Fruit fly (Drosophila melanogaster) whole organism, embryonic: ENCODE data around the gene THADA.

Source experiments
- Atf-2 ChIP-seq: fragments of 200-800 bp; sonication (Bioruptor generic); optimal IDR thresholded peaks from 2 replicates; lab custom pipeline; 2016; ENCODE audit warnings: missing biosample characterization, missing genetic modification characterization
- Atf6 ChIP-seq: fragments of 200-800 bp; sonication (Bioruptor generic); IDR thresholded peaks from 2 replicates; pipeline ENCODE4 v1.3.6; 2022; ENCODE audit warnings: missing biosample characterization, missing genetic modification characterization
- Awh ChIP-seq: fragments of 200-800 bp; sonication (Bioruptor generic); IDR thresholded peaks from 2 replicates; pipeline ENCODE4, ENCODE4 v1.3.6; 2022; ENCODE audit warnings: missing biosample characterization, missing genetic modification characterization
- Bgb ChIP-seq: fragments of 200-800 bp; sonication (Bioruptor generic); IDR thresholded peaks from 2 replicates; pipeline ENCODE4 v1.3.6; 2022; ENCODE audit warnings: missing biosample characterization, missing genetic modification characterization; ENCODE audit not compliant: partially characterized antibody
- CG11504 ChIP-seq: fragments of 200-800 bp; sonication (Bioruptor generic); optimal IDR thresholded peaks from 3 replicates; lab custom pipeline; 2019; ENCODE audit warnings: missing biosample characterization, mild to moderate bottlenecking, missing genetic modification characterization, moderate library complexity
- CG13287 ChIP-seq: fragments of 200-800 bp; sonication (Bioruptor generic); IDR thresholded peaks from 2 replicates; pipeline ENCODE4 v1.3.6; 2022; ENCODE audit warnings: missing biosample characterization, missing genetic modification characterization; ENCODE audit not compliant: partially characterized antibody
- CG13624 ChIP-seq: fragments of 200-800 bp; sonication (Bioruptor generic); optimal IDR thresholded peaks from 2 replicates; lab custom pipeline; 2016; ENCODE audit warnings: missing biosample characterization, missing genetic modification characterization
- CG15269 ChIP-seq: fragments of 200-800 bp; sonication (Bioruptor generic); optimal IDR thresholded peaks from 2 replicates; lab custom pipeline; 2018; ENCODE audit warnings: missing biosample characterization, mild to moderate bottlenecking, missing genetic modification characterization, moderate library complexity
- CG17359 ChIP-seq: fragments of 200-800 bp; sonication (Bioruptor generic); optimal IDR thresholded peaks from 3 replicates; lab custom pipeline; 2018; ENCODE audit warnings: missing biosample characterization, mild to moderate bottlenecking, missing genetic modification characterization, moderate library complexity
- CG2678 ChIP-seq: fragments of 200-800 bp; sonication (Bioruptor generic); optimal IDR thresholded peaks from 3 replicates; lab custom pipeline; 2019; ENCODE audit warnings: missing biosample characterization, mild to moderate bottlenecking, missing genetic modification characterization, moderate library complexity
- CG3281 ChIP-seq: fragments of 200-800 bp; sonication (Bioruptor generic); optimal IDR thresholded peaks from 3 replicates; lab custom pipeline; 2017; ENCODE audit warnings: missing biosample characterization, mild to moderate bottlenecking, missing genetic modification characterization
- CG34224 ChIP-seq: fragments of 200-800 bp; sonication (Bioruptor generic); IDR thresholded peaks from 3 replicates; pipeline ENCODE4 v1.3.6; 2022; ENCODE audit warnings: missing biosample characterization, missing genetic modification characterization; ENCODE audit not compliant: partially characterized antibody
- CG3847 ChIP-seq: fragments of 200-800 bp; sonication (Bioruptor generic); IDR thresholded peaks from 2 replicates; pipeline ENCODE4 v1.3.6; 2022; ENCODE audit warnings: missing biosample characterization, missing genetic modification characterization
- CG42726 ChIP-seq: fragments of 200-800 bp; sonication (Bioruptor generic); IDR thresholded peaks from 2 replicates; pipeline ENCODE4 v1.3.6; 2022; ENCODE audit warnings: missing biosample characterization, missing genetic modification characterization; ENCODE audit not compliant: partially characterized antibody
- CG4360 ChIP-seq: fragments of 200-800 bp; sonication (Bioruptor generic); IDR thresholded peaks from 2 replicates; pipeline ENCODE4 v1.3.6; 2022; ENCODE audit warnings: missing biosample characterization, missing genetic modification characterization
- CG5953 ChIP-seq: fragments of 200-800 bp; sonication (Bioruptor generic); IDR thresholded peaks from 2 replicates; pipeline ENCODE4 v1.3.6; 2022; ENCODE audit warnings: missing biosample characterization, missing genetic modification characterization
- CG6683 ChIP-seq: fragments of 200-800 bp; sonication (Bioruptor generic); optimal IDR thresholded peaks from 2 replicates; lab custom pipeline; 2017; ENCODE audit warnings: missing biosample characterization, mild to moderate bottlenecking, missing genetic modification characterization, missing genetic modification reagents
- CG6689 ChIP-seq: fragments of 200-800 bp; sonication (Bioruptor generic); IDR thresholded peaks from 2 replicates; pipeline ENCODE4 v1.3.6; 2022; ENCODE audit warnings: missing biosample characterization, missing genetic modification characterization
- CG6765 ChIP-seq: fragments of 200-800 bp; sonication (Bioruptor generic); optimal IDR thresholded peaks from 3 replicates; lab custom pipeline; 2017; ENCODE audit warnings: missing biosample characterization, mild to moderate bottlenecking, missing genetic modification characterization
- CG7271 ChIP-seq: fragments of 200-800 bp; sonication (Bioruptor generic); optimal IDR thresholded peaks from 2 replicates; lab custom pipeline; 2018; ENCODE audit warnings: missing biosample characterization, mild to moderate bottlenecking, missing genetic modification characterization, moderate library complexity
- CG8478 ChIP-seq: fragments of >200 bp; optimal IDR thresholded peaks from 2 replicates; lab custom pipeline; 2018
- Fer1 ChIP-seq: fragments of 200-800 bp; sonication (Bioruptor generic); optimal IDR thresholded peaks from 2 replicates; lab custom pipeline; 2017; ENCODE audit warnings: missing biosample characterization, mild to moderate bottlenecking, missing genetic modification characterization
- Med ChIP-seq: fragments of 200-800 bp; sonication (Bioruptor generic); peaks from one replicate; lab custom pipeline; 2016; ENCODE audit warnings: missing biosample characterization, missing genetic modification characterization, mild to moderate bottlenecking, inconsistent platforms, moderate library complexity
- Meics ChIP-seq: fragments of 200-800 bp; sonication (Bioruptor generic); optimal IDR thresholded peaks from 2 replicates; lab custom pipeline; 2017; ENCODE audit warnings: missing biosample characterization, mild to moderate bottlenecking, missing genetic modification characterization
- Mrtf ChIP-seq: fragments of 200-800 bp; sonication (Bioruptor generic); IDR thresholded peaks from 3 replicates; pipeline ENCODE4 v1.3.6; 2022; ENCODE audit warnings: missing biosample characterization, missing genetic modification characterization
- Pdp1 ChIP-seq, 2 experiments: fragments of 200-800 bp; sonication (Bioruptor generic); optimal IDR thresholded peaks; 3 replicates each; lab custom pipeline; 2016; ENCODE audit warnings: missing biosample characterization in 2 of 2, missing genetic modification characterization in 2 of 2, mild to moderate bottlenecking in 1 of 2, moderate library complexity in 1 of 2
- Side ChIP-seq: fragments of 200-800 bp; sonication (Bioruptor generic); optimal IDR thresholded peaks from 2 replicates; lab custom pipeline; 2016; ENCODE audit warnings: missing biosample characterization, missing genetic modification characterization
- Sry-β ChIP-seq: fragments of 200-800 bp; sonication (Bioruptor generic); optimal IDR thresholded peaks from 2 replicates; lab custom pipeline; 2018; ENCODE audit warnings: missing biosample characterization, mild to moderate bottlenecking, missing genetic modification characterization, moderate library complexity
- ac ChIP-seq: fragments of 200-800 bp; sonication (Bioruptor generic); optimal IDR thresholded peaks from 3 replicates; lab custom pipeline; 2017; ENCODE audit warnings: missing biosample characterization, mild to moderate bottlenecking, missing genetic modification characterization
- bowl ChIP-seq: fragments of 200-800 bp; sonication (Bioruptor generic); IDR thresholded peaks from 2 replicates; pipeline ENCODE4 v1.3.6; 2022; ENCODE audit warnings: missing biosample characterization, missing genetic modification characterization
- caup ChIP-seq: fragments of 200-800 bp; sonication (Bioruptor generic); optimal IDR thresholded peaks from 3 replicates; lab custom pipeline; 2017; ENCODE audit warnings: missing biosample characterization, mild to moderate bottlenecking, missing genetic modification characterization, moderate library complexity; ENCODE audit not compliant: severe bottlenecking
- cg ChIP-seq: fragments of 200-800 bp; sonication (Bioruptor generic); optimal IDR thresholded peaks from 3 replicates; lab custom pipeline; 2019; ENCODE audit warnings: missing biosample characterization, mild to moderate bottlenecking, missing genetic modification characterization, moderate library complexity
- crol ChIP-seq: fragments of 200-800 bp; sonication (Bioruptor generic); IDR thresholded peaks from 2 replicates; pipeline ENCODE4 v1.3.6; 2022; ENCODE audit warnings: missing biosample characterization, missing genetic modification characterization
- cwo ChIP-seq: fragments of 200-800 bp; sonication (Bioruptor generic); optimal IDR thresholded peaks from 3 replicates; lab custom pipeline; 2017; ENCODE audit warnings: missing biosample characterization, missing genetic modification characterization, mild to moderate bottlenecking, moderate library complexity, missing genetic modification reagents
- da ChIP-seq: fragments of 200-800 bp; sonication (Bioruptor generic); optimal IDR thresholded peaks from 2 replicates; lab custom pipeline; 2016; ENCODE audit warnings: missing biosample characterization, missing genetic modification characterization
- dati ChIP-seq: fragments of 200-800 bp; sonication (Bioruptor generic); IDR thresholded peaks from 2 replicates; pipeline ENCODE4 v1.3.6; 2022; ENCODE audit warnings: missing biosample characterization, missing genetic modification characterization
- kni ChIP-seq: fragments of 200-800 bp; sonication (Bioruptor generic); optimal IDR thresholded peaks from 3 replicates; lab custom pipeline; 2017; ENCODE audit warnings: mild to moderate bottlenecking, missing biosample characterization, missing genetic modification reagents, missing genetic modification characterization
- knrl ChIP-seq: fragments of 200-800 bp; sonication (Bioruptor generic); IDR thresholded peaks from 3 replicates; pipeline ENCODE4 v1.3.6; 2022; ENCODE audit warnings: missing biosample characterization, missing genetic modification characterization; ENCODE audit not compliant: partially characterized antibody
- lab ChIP-seq: fragments of 200-800 bp; sonication (Bioruptor generic); optimal IDR thresholded peaks from 3 replicates; lab custom pipeline; 2017; ENCODE audit warnings: missing biosample characterization, missing genetic modification characterization, mild to moderate bottlenecking, moderate library complexity, missing genetic modification reagents
- psq ChIP-seq: fragments of 200-800 bp; sonication (Bioruptor generic); optimal IDR thresholded peaks from 2 replicates; lab custom pipeline; 2017; ENCODE audit warnings: missing biosample characterization, missing genetic modification characterization
- sqz ChIP-seq: fragments of 200-800 bp; sonication (Bioruptor generic); optimal IDR thresholded peaks from 3 replicates; lab custom pipeline; 2018; ENCODE audit warnings: missing biosample characterization, mild to moderate bottlenecking, missing genetic modification characterization
- tgo ChIP-seq: fragments of 200-800 bp; sonication (Bioruptor generic); IDR thresholded peaks from 3 replicates; pipeline ENCODE4 v1.3.6; 2022; ENCODE audit warnings: missing biosample characterization, missing genetic modification characterization
- ttk ChIP-seq: fragments of 200-800 bp; sonication (Bioruptor generic); IDR thresholded peaks from 2 replicates; pipeline ENCODE4 v2.1.2; 2022; ENCODE audit warnings: missing biosample characterization, missing genetic modification characterization
- unc-4 ChIP-seq: fragments of 200-800 bp; sonication (Bioruptor generic); IDR thresholded peaks from 2 replicates; pipeline ENCODE4 v1.3.6; 2022; ENCODE audit warnings: missing biosample characterization, missing genetic modification characterization; ENCODE audit not compliant: partially characterized antibody
- zen ChIP-seq: fragments of 200-800 bp; sonication (Bioruptor generic); optimal IDR thresholded peaks from 3 replicates; lab custom pipeline; 2018; ENCODE audit warnings: missing biosample characterization, mild to moderate bottlenecking, missing genetic modification characterization, moderate library complexity
- zf30C ChIP-seq: fragments of 200-800 bp; sonication (Bioruptor generic); optimal IDR thresholded peaks from 3 replicates; lab custom pipeline; 2018; ENCODE audit warnings: missing biosample characterization, mild to moderate bottlenecking, missing genetic modification characterization

Gene THADA

dm6 chrX:19886936-19887934, 21.9 kb upstream of the THADA start (continued):
- no peak for TF ChIP-seq ac
- TF ChIP-seq Atf-2 (GFP tag; lab: Kevin White, UChicago), result peak; percentile 8
- TF ChIP-seq CG3281, result peak; percentile 8
- peak; percentile 57; the same call in 1 of the 2 replicates for TF ChIP-seq Bgb (GFP tag; lab: Robert Waterston, UW)
- TF ChIP-seq CG17359, result peak; percentile 17
- TF ChIP-seq unc-4 (GFP tag; lab: Robert Waterston, UW), result peak; percentile 41; the same call in 1 of the 2 replicates
- no peak for TF ChIP-seq zen (tag; lab: Kevin White, UChicago)
- peak in 1 of 2 experiments; percentile 99 for TF ChIP-seq Pdp1 (GFP tag; optimal IDR thresholded peaks at IDR 0.05; lab: Kevin White, UChicago)
- TF ChIP-seq Atf6, result 0 out of 2 replicates have a peak, but pooled peaks have one; percentile 22
- TF ChIP-seq cwo, result no peak
- TF ChIP-seq CG15269 (tag; lab: Kevin White, UChicago), result peak; percentile 11
- TF ChIP-seq Mrtf, result no peak
- peak; percentile 25; the same call in 1 of the 2 replicates for TF ChIP-seq CG3847 (GFP tag; lab: Robert Waterston, UW)
- TF ChIP-seq CG13624 (GFP tag; lab: Kevin White, UChicago), result peak; percentile 61
- 0 out of 2 replicates have a peak, but pooled peaks have one; percentile 35 for TF ChIP-seq CG42726 (GFP tag; lab: Robert Waterston, UW)
- peak; percentile 59 for TF ChIP-seq sqz (GFP tag; lab: Kevin White, UChicago)
- TF ChIP-seq dati (GFP tag; lab: Robert Waterston, UW), result no peak
- peak; percentile 39 for TF ChIP-seq kni (GFP tag; lab: Kevin White, UChicago)
- TF ChIP-seq caup, result peak; percentile 27
- TF ChIP-seq zf30C, result peak; percentile 27
- TF ChIP-seq CG6689 (GFP tag; lab: Robert Waterston, UW), result 0 out of 2 replicates have a peak, but pooled peaks have one; percentile 20
- TF ChIP-seq Meics (GFP tag; lab: Kevin White, UChicago), result peak; percentile 13
- no peak for TF ChIP-seq CG8478 (lab: Kevin White, UChicago)
- TF ChIP-seq lab (GFP tag; lab: Kevin White, UChicago), result peak; percentile 44
- TF ChIP-seq knrl (GFP tag; lab: Robert Waterston, UW), result peak; percentile 37; the same call in 1 of the 3 replicates
- peak; percentile 47; the same call in 1 of the 3 replicates for TF ChIP-seq CG34224 (GFP tag; lab: Robert Waterston, UW)
- peak; percentile 42 for TF ChIP-seq Sry-β (GFP tag; lab: Kevin White, UChicago)
- TF ChIP-seq cg (GFP tag; lab: Kevin White, UChicago), result peak; percentile 66
- TF ChIP-seq ttk (GFP tag; lab: Robert Waterston, UW), result 0 out of 2 replicates have a peak, but pooled peaks have one; percentile 23
- TF ChIP-seq psq, result no peak
- TF ChIP-seq CG5953 (GFP tag; lab: Robert Waterston, UW), result 0 out of 2 replicates have a peak, but pooled peaks have one; percentile 36
- TF ChIP-seq CG6765 (GFP tag; lab: Kevin White, UChicago), result no peak
- TF ChIP-seq crol (GFP tag; lab: Robert Waterston, UW), result peak; percentile 54; the same call in 1 of the 2 replicates
- no peak for TF ChIP-seq CG6683
- no peak; the same call in 1 of the 2 replicates for TF ChIP-seq CG4360 (GFP tag; lab: Robert Waterston, UW)
- TF ChIP-seq Fer1 (GFP tag; lab: Kevin White, UChicago), result peak; percentile 42
- TF ChIP-seq Awh (GFP tag; lab: Robert Waterston, UW), result no peak
- 0 out of 2 replicates have a peak, but pooled peaks have one; percentile 22 for TF ChIP-seq bowl
- no peak for TF ChIP-seq CG7271 (tag; lab: Kevin White, UChicago)
- peak; percentile 6 for TF ChIP-seq CG11504 (tag; lab: Kevin White, UChicago)
- TF ChIP-seq da, result no peak
- no peak for TF ChIP-seq tgo
- peak; percentile 67 for TF ChIP-seq Med
- TF ChIP-seq CG13287, result peak; percentile 55
- TF ChIP-seq CG2678 (tag; lab: Kevin White, UChicago), result peak; percentile 19
- peak; percentile 30 for TF ChIP-seq Side (GFP tag; lab: Kevin White, UChicago)
